Worm (Caenorhabditis elegans): ENCODE measurements around the gene C25E10.8.

Gene C25E10.8

DNA sequence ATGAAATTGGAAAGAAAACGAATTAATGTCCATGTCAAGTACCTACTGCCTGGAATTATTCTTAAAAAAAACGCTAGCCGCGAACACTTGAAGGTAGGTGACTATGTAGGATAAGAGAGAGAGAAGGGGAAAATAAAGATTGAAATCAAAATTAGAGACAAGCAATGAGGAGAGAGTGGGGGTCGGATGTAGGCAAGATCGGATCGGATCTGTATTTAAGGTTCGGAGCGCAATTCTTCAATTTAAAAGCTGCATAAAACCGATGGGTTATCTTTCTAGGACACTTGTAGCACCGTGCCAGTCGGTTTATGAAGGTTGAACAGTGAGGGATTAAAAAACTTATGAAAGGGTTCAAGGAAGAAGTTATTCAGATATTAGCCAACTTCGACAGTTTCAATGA lies 9.3 kb upstream of the C25E10.8 start:
- TF ChIP-seq eyg-1 (tag; optimal IDR thresholded peaks at IDR 0.05) (no peak), ceh-19 (GFP tag; optimal IDR thresholded peaks at IDR 0.05) (no peak), fkh-10 (GFP tag; optimal IDR thresholded peaks at IDR 0.05) (no peak), madf-2 (tag; optimal IDR thresholded peaks at IDR 0.05) (no peak), unc-3 (GFP tag; conservative IDR thresholded peaks at IDR 0.05) (no peak), unc-3 (tag; optimal IDR thresholded peaks at IDR 0.05) (no peak), ceh-34 (tag; optimal IDR thresholded peaks at IDR 0.05) (no peak), ceh-45 (GFP tag; IDR thresholded peaks at IDR 0.05) (no peak), dve-1 (tag; optimal IDR thresholded peaks at IDR 0.05) (no peak), C08G9.2 (tag; optimal IDR thresholded peaks at IDR 0.05) (no peak), hlh-8 (tag; optimal IDR thresholded peaks at IDR 0.05) (no peak)

DNA sequence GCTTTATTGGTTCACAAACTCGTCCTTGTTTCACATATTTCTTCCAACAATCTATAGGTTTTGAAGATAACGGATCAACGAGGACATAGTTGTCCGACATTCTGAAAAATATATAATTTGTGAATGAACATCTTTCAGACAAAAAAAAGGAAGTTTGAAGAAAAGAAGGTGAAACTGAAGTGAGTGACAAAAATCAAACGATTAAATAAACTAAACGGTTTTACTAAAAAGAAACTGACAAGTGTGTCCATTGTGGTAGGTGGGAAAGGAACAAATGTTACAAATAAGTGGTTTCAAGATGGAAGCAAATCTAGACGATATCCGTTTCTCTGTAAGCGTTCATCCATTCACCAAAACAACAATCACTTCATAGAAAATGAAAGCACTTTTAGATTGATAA lies 8.5 kb upstream of the C25E10.8 start, which contains the start of gene C25E10.12:
TSS of gene C25E10.12 (minus strand) at position 101 of the 400 bp plus-strand sequence.
- no peak for TF ChIP-seq unc-55 (GFP tag; optimal IDR thresholded peaks at IDR 0.05)
- no peak for TF ChIP-seq pqm-1 (tag; optimal IDR thresholded peaks at IDR 0.05)
- no peak for TF ChIP-seq hlh-6 (tag; optimal IDR thresholded peaks at IDR 0.05)

DNA sequence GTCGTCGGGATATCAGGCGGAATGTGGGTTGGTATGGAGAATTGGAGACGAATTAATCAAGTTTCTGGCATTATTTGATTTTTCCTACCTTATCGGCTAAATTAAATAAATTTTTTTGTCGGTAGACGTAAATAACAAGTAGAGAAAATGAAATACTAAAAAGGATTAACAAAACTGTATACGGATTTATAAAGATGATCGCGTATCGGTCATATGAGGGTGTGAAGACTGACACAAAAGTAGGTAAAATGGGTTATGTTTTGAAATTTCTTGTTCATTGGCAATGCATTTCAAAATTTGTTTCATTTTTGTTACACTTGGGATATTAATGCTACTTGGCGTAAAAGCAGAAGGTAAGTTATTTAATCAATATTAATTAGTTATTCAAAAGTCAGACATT lies 5.6 kb upstream of the C25E10.8 start, which contains the start of the genes C25E10.16 and C25E10.13:
TSS of gene C25E10.16 (minus strand) at position 101 of the 400 bp plus-strand sequence.
TSS of gene C25E10.13 (plus strand) at position 256 of the 400 bp plus-strand sequence.
- TF ChIP-seq ceh-24 (tag; optimal IDR thresholded peaks at IDR 0.05) (no peak), C38D4.7 (GFP tag; optimal IDR thresholded peaks at IDR 0.05) (no peak), fkh-10 (GFP tag; optimal IDR thresholded peaks at IDR 0.05) (no peak), ceh-45 (GFP tag; IDR thresholded peaks at IDR 0.05) (no peak), ama-1 (optimal IDR thresholded peaks at IDR 0.05) (no peak), pax-1 (tag; optimal IDR thresholded peaks at IDR 0.05) (no peak), ceh-34 (tag; optimal IDR thresholded peaks at IDR 0.05) (no peak), elt-4 (tag; optimal IDR thresholded peaks at IDR 0.05) (no peak), fax-1 (tag; optimal IDR thresholded peaks at IDR 0.05) (no peak), ref-2 (tag; optimal IDR thresholded peaks at IDR 0.05) (no peak), hlh-13 (GFP tag; optimal IDR thresholded peaks at IDR 0.05) (no peak), ets-4 (tag; optimal IDR thresholded peaks at IDR 0.05) (no peak)

- TF ChIP-seq nhr-232 (tag; optimal IDR thresholded peaks at IDR 0.05): no peak
- TF ChIP-seq lim-6 (tag; optimal IDR thresholded peaks at IDR 0.05): no peak
- TF ChIP-seq che-1 (tag; optimal IDR thresholded peaks at IDR 0.05): no peak
- TF ChIP-seq F13H6.1 (tag; optimal IDR thresholded peaks at IDR 0.05): no peak
- no peak for TF ChIP-seq tbx-7 (tag; optimal IDR thresholded peaks at IDR 0.05)
- no peak for TF ChIP-seq unc-86 (tag; optimal IDR thresholded peaks at IDR 0.05)
- TF ChIP-seq pros-1 (tag; optimal IDR thresholded peaks at IDR 0.05): no peak
- TF ChIP-seq gmeb-2 (tag; optimal IDR thresholded peaks at IDR 0.05): no peak
- no peak for TF ChIP-seq hlh-6 (tag; optimal IDR thresholded peaks at IDR 0.05)
- no peak for TF ChIP-seq K02D7.2 (tag; optimal IDR thresholded peaks at IDR 0.05)
- TF ChIP-seq ceh-22 (tag; optimal IDR thresholded peaks at IDR 0.05): no peak
Measured at ce11 chrV:9058627-9059026, 4.8 kb upstream of the C25E10.8 start, which contains the start of gene C25E10.11. Gene C25E10.11 (minus strand): TSS chrV:9058727.

DNA sequence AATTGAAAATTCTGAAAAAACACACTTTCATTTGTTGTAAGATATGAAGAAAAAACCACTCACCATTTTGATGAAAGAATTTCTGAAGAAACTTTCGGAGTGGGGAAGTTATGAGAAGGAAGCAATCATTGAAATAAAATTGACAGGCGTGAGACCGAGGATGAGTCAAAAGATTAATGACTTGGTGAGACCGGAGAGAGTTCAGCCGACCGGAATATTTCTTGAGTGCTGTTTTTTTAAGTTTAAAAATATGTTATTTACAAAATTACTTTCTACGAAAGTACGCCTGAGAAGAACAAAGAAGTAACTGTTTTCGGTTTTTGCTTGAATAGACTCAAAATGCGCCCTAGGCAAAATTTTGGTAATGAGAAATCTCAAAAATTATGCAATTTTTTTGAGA lies 2.4 kb upstream of the C25E10.8 start, which contains the start of gene C25E10.10:
TSS of gene C25E10.10 (minus strand) at position 101 of the 400 bp plus-strand sequence.
- TF ChIP-seq eyg-1 (tag; optimal IDR thresholded peaks at IDR 0.05) (no peak), tbx-2 (tag; optimal IDR thresholded peaks at IDR 0.05) (no peak)

- TF ChIP-seq syd-9 (tag; optimal IDR thresholded peaks at IDR 0.05) (no peak), T23F11.4 (GFP tag; optimal IDR thresholded peaks at IDR 0.05) (no peak)
Measured at ce11 chrV:9055644-9056043, 1.8 kb upstream of the C25E10.8 start.
